Fruit fly (Drosophila melanogaster) S2 (cell line): ENCODE results near the gene Hmgcr.

Experiments
- CG8478 ChIP-seq: fragments of >200 bp; optimal IDR thresholded peaks from 2 replicates; lab custom pipeline; 2018
- CTCF ChIP-seq, 2 experiments: fragments of >200 bp; optimal IDR thresholded peaks; 2 replicates each; lab custom pipeline; 2018

- no peak for TF ChIP-seq CG8478
- TF ChIP-seq CTCF (optimal IDR thresholded peaks at IDR 0.05; lab: Kevin White, UChicago): no peak
Observed at dm6 chr3R:23713901-23714300, 19.2 kb upstream of the Hmgcr start.
